Worm (Caenorhabditis elegans): ENCODE data around the gene C35C5.10.
A peak's percentile ranks its signal among the peaks of the same experiment; 100 is the strongest.

C35C5.10 gene

DNA sequence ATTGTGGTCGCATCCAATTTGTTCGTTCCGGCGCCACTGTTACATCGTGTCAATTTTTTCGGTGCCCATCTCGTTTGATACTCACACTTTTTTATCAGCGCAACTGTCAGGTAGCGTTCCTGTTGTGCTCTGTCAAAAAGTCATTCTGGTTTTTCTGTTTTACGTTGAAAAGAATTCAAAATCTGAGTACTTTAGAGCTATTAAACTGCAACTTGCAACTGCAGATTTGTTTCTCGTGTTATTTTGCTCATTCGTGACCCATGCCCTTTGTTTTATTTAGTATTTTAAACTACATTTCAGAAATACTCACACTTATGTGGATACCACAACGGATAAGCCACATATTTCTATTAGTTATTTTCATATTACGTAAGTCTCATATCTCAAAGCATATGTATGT, 4.6 kb downstream of the C35C5.10 start, which contains the start of gene lev-8:
Gene lev-8 (plus strand): TSS at position 301 of the 400 bp plus-strand sequence.
- TF ChIP-seq fkh-3 (tag; optimal IDR thresholded peaks at IDR 0.05) (no peak), ceh-79 (tag; optimal IDR thresholded peaks at IDR 0.05) (no peak), ztf-18 (tag; optimal IDR thresholded peaks at IDR 0.05) (no peak), mxl-1 (tag; optimal IDR thresholded peaks at IDR 0.05) (no peak), hsf-1 (GFP tag; IDR thresholded peaks at IDR 0.05) (no peak), Y53G8AR.9 (GFP tag; conservative IDR thresholded peaks at IDR 0.05) (no peak), attf-5 (GFP tag; optimal IDR thresholded peaks at IDR 0.05) (no peak), madf-6 (GFP tag; IDR thresholded peaks at IDR 0.05) (no peak), ets-4 (GFP tag; optimal IDR thresholded peaks at IDR 0.05) (no peak), lin-54 (GFP tag; optimal IDR thresholded peaks at IDR 0.05) (no peak), F37B4.10 (GFP tag; IDR thresholded peaks at IDR 0.05) (no peak), egl-18 (GFP tag; IDR thresholded peaks at IDR 0.05) (no peak)

DNA sequence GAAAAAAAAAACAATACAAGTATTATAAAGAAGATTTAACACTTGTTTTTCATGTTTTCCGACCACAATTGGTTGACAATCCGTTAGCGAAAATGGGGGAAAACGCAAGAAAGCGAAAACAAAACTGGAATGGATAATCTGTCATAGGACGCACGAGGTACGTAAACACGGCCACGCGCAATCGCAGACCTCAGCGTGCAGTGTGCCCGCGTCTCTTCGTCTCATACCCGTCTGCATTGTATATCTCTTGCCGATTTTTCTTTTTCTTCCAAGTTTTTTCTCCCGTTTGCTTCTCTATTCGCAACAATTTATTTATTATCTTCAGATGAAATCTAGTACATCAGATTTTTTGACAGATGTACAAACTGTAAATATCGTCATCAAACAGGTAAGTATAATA, 7.6 kb downstream of the C35C5.10 start, which contains the start of gene trpp-9:
Gene trpp-9 (plus strand): TSS at position 261 of the 400 bp plus-strand sequence.
- TF ChIP-seq F39B2.1 (GFP tag; IDR thresholded peaks at IDR 0.05): no peak
- TF ChIP-seq efl-1 (GFP tag; optimal IDR thresholded peaks at IDR 0.05): no peak
- TF ChIP-seq ztf-3 (GFP tag; optimal IDR thresholded peaks at IDR 0.05): no peak
- TF ChIP-seq ztf-28 (GFP tag; IDR thresholded peaks at IDR 0.05): no peak
- TF ChIP-seq nfyb-1 (GFP tag; IDR thresholded peaks at IDR 0.05): no peak
- no peak for TF ChIP-seq aptf-2 (GFP tag; conservative IDR thresholded peaks at IDR 0.05)
- peak; percentile 14 for TF ChIP-seq attf-5 (GFP tag; optimal IDR thresholded peaks at IDR 0.05)
- TF ChIP-seq mcd-1 (GFP tag; IDR thresholded peaks at IDR 0.05): no peak
- no peak for TF ChIP-seq T07F8.4 (tag; optimal IDR thresholded peaks at IDR 0.05)
- no peak for TF ChIP-seq tbx-9 (tag; optimal IDR thresholded peaks at IDR 0.05; ENCODE audit: borderline replicate concordance)
- TF ChIP-seq dox-1 (GFP tag; IDR thresholded peaks at IDR 0.05): no peak
- peak; percentile 40 for TF ChIP-seq lin-40 (tag; optimal IDR thresholded peaks at IDR 0.05)
- TF ChIP-seq ceh-58 (GFP tag; IDR thresholded peaks at IDR 0.05): no peak
- no peak for TF ChIP-seq B0261.1 (tag; optimal IDR thresholded peaks at IDR 0.05)
- TF ChIP-seq zfh-2 (GFP tag; conservative IDR thresholded peaks at IDR 0.05): 0 out of 2 replicates have a peak, but pooled peaks have one; percentile 28
- TF ChIP-seq B0019.2 (GFP tag; conservative IDR thresholded peaks at IDR 0.05): no peak
- no peak for TF ChIP-seq F57C9.4 (tag; optimal IDR thresholded peaks at IDR 0.05)
- TF ChIP-seq aptf-3 (GFP tag; IDR thresholded peaks at IDR 0.05): no peak
- TF ChIP-seq F49E8.2 (tag; optimal IDR thresholded peaks at IDR 0.05; ENCODE audit: insufficient read depth): no peak
- peak; percentile 25; the same call in 1 of the 2 replicates for TF ChIP-seq hmg-1.2 (GFP tag; IDR thresholded peaks at IDR 0.05)
- TF ChIP-seq ceh-100 (GFP tag; IDR thresholded peaks at IDR 0.05): no peak
- TF ChIP-seq nhr-90 (tag; optimal IDR thresholded peaks at IDR 0.05): no peak
- TF ChIP-seq Y67H2A.10 (GFP tag; conservative IDR thresholded peaks at IDR 0.05): no peak

DNA sequence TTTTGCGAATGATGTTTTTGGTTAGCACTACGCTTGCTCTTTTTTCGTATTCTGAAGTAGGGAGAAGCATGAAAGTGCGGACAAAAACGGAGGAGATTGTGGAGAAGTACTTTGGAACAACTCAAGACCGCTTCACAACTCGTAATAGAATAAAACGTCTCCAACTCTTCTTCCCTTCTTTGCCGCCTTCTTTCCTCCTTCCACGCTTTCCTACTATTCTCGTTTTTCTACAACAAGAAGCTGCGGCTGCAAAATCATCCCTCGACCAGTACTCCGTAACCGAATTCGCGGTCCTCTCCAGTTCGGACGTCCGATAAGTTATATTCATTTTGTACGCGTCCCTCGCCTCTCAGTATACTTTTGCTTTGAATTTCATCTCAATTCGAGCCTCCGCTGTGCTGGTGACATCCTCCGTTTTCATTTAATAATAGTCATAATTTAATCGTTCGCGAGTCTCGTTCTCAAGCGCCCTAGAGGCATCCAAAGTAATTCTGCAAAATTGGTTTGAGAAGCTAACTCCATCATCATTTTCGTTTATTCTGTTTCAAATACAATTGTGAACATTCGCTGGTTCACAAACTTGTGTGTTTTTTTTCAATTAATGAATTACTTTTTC, 13.8 kb downstream of the C35C5.10 start:
- TF ChIP-seq F22D6.2 (tag; optimal IDR thresholded peaks at IDR 0.05) (no peak), ceh-58 (GFP tag; IDR thresholded peaks at IDR 0.05) (no peak), F49E8.2 (tag; optimal IDR thresholded peaks at IDR 0.05; ENCODE audit: insufficient read depth) (no peak), ztf-28 (GFP tag; IDR thresholded peaks at IDR 0.05) (no peak), aptf-2 (GFP tag; conservative IDR thresholded peaks at IDR 0.05) (no peak), fkh-3 (tag; optimal IDR thresholded peaks at IDR 0.05) (no peak), tbp1 (GFP tag; optimal IDR thresholded peaks at IDR 0.05) (no peak), rpc-1 (optimal IDR thresholded peaks at IDR 0.05) (no peak), rpc-1 (tag; optimal IDR thresholded peaks at IDR 0.05) (no peak), Y67H2A.10 (GFP tag; conservative IDR thresholded peaks at IDR 0.05) (no peak), egl-44 (GFP tag; IDR thresholded peaks at IDR 0.05) (no peak), die-1 (tag; optimal IDR thresholded peaks at IDR 0.05) (no peak), aptf-3 (GFP tag; IDR thresholded peaks at IDR 0.05) (no peak), gei-17 (GFP tag; optimal IDR thresholded peaks at IDR 0.05) (no peak), lin-26 (GFP tag; IDR thresholded peaks at IDR 0.05) (no peak), Y79H2A.3 (GFP tag; conservative IDR thresholded peaks at IDR 0.05) (no peak)

All from whole organism, young adult.